Worm (Caenorhabditis elegans) whole organism, young adult: ENCODE measurements around the gene nhr-178.

ENCODE experiments used
- B0035.1 ChIP-seq: sonication (generic microtip); optimal IDR thresholded peaks from 2 replicates; lab custom pipeline; 2016; ENCODE audit warnings: missing genetic modification characterization, mild to moderate bottlenecking, missing compliant biosample characterization, missing genotype, missing genetic modification reagents
- D2030.7 ChIP-seq: fragments of 200-800 bp; sonication (Bioruptor generic); IDR thresholded peaks from 2 replicates; pipeline ENCODE4 v1.3.6; 2022; ENCODE audit warnings: missing genetic modification reagents, missing genetic modification characterization, missing compliant biosample characterization
- F37B4.10 ChIP-seq: fragments of 200-800 bp; sonication (Bioruptor generic); IDR thresholded peaks from 2 replicates; pipeline ENCODE4 v1.3.6; 2022; ENCODE audit warnings: missing genetic modification characterization, missing compliant biosample characterization
- F57A8.1 ChIP-seq: fragments of 200-800 bp; sonication (Bioruptor generic); optimal IDR thresholded peaks from 2 replicates; lab custom pipeline; 2018; ENCODE audit warnings: mild to moderate bottlenecking, missing genetic modification characterization, moderate library complexity, missing compliant biosample characterization
- K11D2.4 ChIP-seq: fragments of 200-800 bp; sonication (Bioruptor generic); IDR thresholded peaks from 2 replicates; pipeline ENCODE4 v1.3.6; 2022; ENCODE audit warnings: missing genetic modification reagents, missing genetic modification characterization, missing compliant biosample characterization
- Y53F4B.3 ChIP-seq: fragments of 200-800 bp; sonication (Bioruptor generic); IDR thresholded peaks from 2 replicates; pipeline ENCODE4 v1.3.6; 2022; ENCODE audit warnings: missing genetic modification reagents, missing genetic modification characterization, missing compliant biosample characterization
- Y67H2A.10 ChIP-seq: fragments of 200-800 bp; sonication (Bioruptor generic); conservative IDR thresholded peaks from 2 replicates; pipeline ENCODE4 v1.3.6; 2022; ENCODE audit warnings: missing genetic modification reagents, missing genetic modification characterization, missing compliant biosample characterization
- Y95B8A.8 ChIP-seq: fragments of 200-800 bp; sonication (Bioruptor generic); IDR thresholded peaks from 2 replicates; pipeline ENCODE4 v1.3.6; 2022; ENCODE audit warnings: missing genetic modification reagents, missing genetic modification characterization, missing compliant biosample characterization
- ama-1 ChIP-seq, 3 experiments: fragments of 150-350 bp in 1 of 3; sonication (generic microtip) in 2 of 3; optimal IDR thresholded peaks; 2 replicates each; lab custom pipeline; 2014 to 2018; ENCODE audit warnings: missing biosample characterization in 2 of 3, missing genetic modification characterization in 2 of 3, missing genetic modification reagents in 2 of 3
- bed-2 ChIP-seq: fragments of 200-800 bp; sonication (Bioruptor generic); IDR thresholded peaks from 2 replicates; pipeline ENCODE4 v1.3.6; 2022; ENCODE audit warnings: missing genetic modification reagents, missing genetic modification characterization, missing compliant biosample characterization
- ccch-3 ChIP-seq: fragments of 200-800 bp; sonication (Bioruptor generic); optimal IDR thresholded peaks from 2 replicates; lab custom pipeline; 2018; ENCODE audit warnings: mild to moderate bottlenecking, missing genetic modification characterization, missing compliant biosample characterization
- ceh-100 ChIP-seq: fragments of 200-800 bp; sonication (Bioruptor generic); IDR thresholded peaks from 2 replicates; pipeline ENCODE4 v1.3.6; 2022; ENCODE audit warnings: missing genetic modification reagents, missing genetic modification characterization, missing compliant biosample characterization
- ceh-91 ChIP-seq: fragments of 200-800 bp; sonication (Bioruptor generic); IDR thresholded peaks from 2 replicates; pipeline ENCODE4 v1.3.6; 2022; ENCODE audit warnings: missing genetic modification reagents, missing genetic modification characterization, missing compliant biosample characterization
- dpl-1 ChIP-seq: fragments of 150-350 bp; optimal IDR thresholded peaks from 2 replicates; lab custom pipeline; 2014; ENCODE audit warnings: missing biosample characterization, missing genetic modification reagents, missing genetic modification characterization
- efl-1 ChIP-seq: fragments of 150-350 bp; optimal IDR thresholded peaks from 2 replicates; lab custom pipeline; 2014; ENCODE audit warnings: missing biosample characterization, missing genetic modification reagents, missing genetic modification characterization
- egl-18 ChIP-seq: fragments of 200-800 bp; sonication (Bioruptor generic); IDR thresholded peaks from 2 replicates; pipeline ENCODE4 v1.3.6; 2022; ENCODE audit warnings: missing genetic modification reagents, missing genetic modification characterization, missing compliant biosample characterization
- ekl-4 ChIP-seq: fragments of 200-800 bp; sonication (Bioruptor generic); IDR thresholded peaks from 2 replicates; pipeline ENCODE4 v1.3.6; 2022; ENCODE audit warnings: missing genetic modification reagents, missing genetic modification characterization, missing compliant biosample characterization
- hlh-12 ChIP-seq: sonication (generic microtip); optimal IDR thresholded peaks from 2 replicates; lab custom pipeline; 2016; ENCODE audit warnings: missing genetic modification characterization, missing compliant biosample characterization
- hlh-26 ChIP-seq: fragments of 200-800 bp; sonication (Bioruptor generic); conservative IDR thresholded peaks from 2 replicates; pipeline ENCODE4 v1.3.6; 2022; ENCODE audit warnings: missing genetic modification reagents, missing genetic modification characterization, missing compliant biosample characterization
- hrde-1 ChIP-seq: sonication (generic microtip); optimal IDR thresholded peaks from 2 replicates; lab custom pipeline; 2016; ENCODE audit warnings: missing genetic modification characterization, mild to moderate bottlenecking, missing compliant biosample characterization, moderate library complexity, missing genotype, missing genetic modification reagents, borderline replicate concordance
- let-526 ChIP-seq: fragments of 200-800 bp; sonication (Bioruptor generic); IDR thresholded peaks from 2 replicates; pipeline ENCODE4 v1.3.6; 2022; ENCODE audit warnings: missing genetic modification reagents, missing genetic modification characterization, missing compliant biosample characterization
- lin-26 ChIP-seq: fragments of 200-800 bp; sonication (Bioruptor generic); IDR thresholded peaks from 2 replicates; pipeline ENCODE4 v1.3.6; 2022; ENCODE audit warnings: missing genetic modification reagents, missing genetic modification characterization, missing compliant biosample characterization
- lsy-27 ChIP-seq: sonication (generic microtip); optimal IDR thresholded peaks from 2 replicates; lab custom pipeline; 2017; ENCODE audit warnings: missing genetic modification characterization, mild to moderate bottlenecking, missing compliant biosample characterization, antibody characterized with exemption, missing genotype, borderline replicate concordance; ENCODE audit not compliant: insufficient read depth
- mel-28 ChIP-seq: sonication (generic microtip); optimal IDR thresholded peaks from 2 replicates; lab custom pipeline; 2016; ENCODE audit warnings: borderline replicate concordance, mild to moderate bottlenecking, missing genetic modification characterization, missing compliant biosample characterization
- nfya-2 ChIP-seq: fragments of 200-800 bp; sonication (Bioruptor generic); IDR thresholded peaks from 2 replicates; pipeline ENCODE4 v1.3.6; 2022; ENCODE audit warnings: missing genetic modification reagents, missing genetic modification characterization, missing compliant biosample characterization
- nfyb-1 ChIP-seq: fragments of 200-800 bp; sonication (Bioruptor generic); IDR thresholded peaks from 2 replicates; pipeline ENCODE4 v1.3.6; 2022; ENCODE audit warnings: missing genetic modification reagents, missing genetic modification characterization, missing compliant biosample characterization
- nhr-27 ChIP-seq: fragments of 200-800 bp; sonication (Bioruptor generic); optimal IDR thresholded peaks from 2 replicates; lab custom pipeline; 2018; ENCODE audit warnings: mild to moderate bottlenecking, missing genetic modification characterization, moderate library complexity, missing compliant biosample characterization
- nhr-80 ChIP-seq: sonication (generic microtip); optimal IDR thresholded peaks from 2 replicates; lab custom pipeline; 2016; ENCODE audit warnings: missing genetic modification characterization, missing compliant biosample characterization
- rcor-1 ChIP-seq: fragments of 200-800 bp; sonication (Bioruptor generic); IDR thresholded peaks from 2 replicates; pipeline ENCODE4 v1.3.6; 2022; ENCODE audit warnings: missing genetic modification reagents, missing genetic modification characterization, missing compliant biosample characterization
- rec-8 ChIP-seq, 2 experiments: sonication (generic microtip); optimal IDR thresholded peaks; 2 replicates each; lab custom pipeline; 2016; ENCODE audit warnings: mild to moderate bottlenecking in 2 of 2, missing genetic modification characterization in 2 of 2, missing genetic modification reagents in 2 of 2, missing genotype in 2 of 2, missing biosample characterization in 1 of 2, missing compliant biosample characterization in 1 of 2, moderate library complexity in 1 of 2
- repo-1 ChIP-seq: sonication (generic microtip); optimal IDR thresholded peaks from 2 replicates; lab custom pipeline; 2017; ENCODE audit warnings: mild to moderate bottlenecking, missing genetic modification characterization, missing compliant biosample characterization
- sea-2 ChIP-seq: fragments of 200-800 bp; sonication (Bioruptor generic); IDR thresholded peaks from 2 replicates; pipeline ENCODE4 v1.3.6; 2022; ENCODE audit warnings: missing genetic modification characterization, missing compliant biosample characterization
- snpc-1.1 ChIP-seq: sonication (generic microtip); optimal IDR thresholded peaks from 2 replicates; lab custom pipeline; 2017; ENCODE audit warnings: missing genetic modification characterization, mild to moderate bottlenecking, missing compliant biosample characterization, antibody characterized with exemption, moderate library complexity, missing genotype, missing genetic modification reagents; ENCODE audit not compliant: insufficient read depth
- snpc-1.3 ChIP-seq: sonication (generic microtip); optimal IDR thresholded peaks from 2 replicates; lab custom pipeline; 2017; ENCODE audit warnings: missing genetic modification characterization, mild to moderate bottlenecking, missing compliant biosample characterization, antibody characterized with exemption, moderate library complexity, missing genotype, missing genetic modification reagents; ENCODE audit not compliant: insufficient read depth
- xnd-1 ChIP-seq: sonication (generic microtip); optimal IDR thresholded peaks from 2 replicates; lab custom pipeline; 2016; ENCODE audit warnings: missing genotype, missing genetic modification reagents, missing genetic modification characterization, missing compliant biosample characterization
- zfh-2 ChIP-seq: fragments of 200-800 bp; sonication (Bioruptor generic); conservative IDR thresholded peaks from 2 replicates; pipeline ENCODE4 v1.3.6; 2022; ENCODE audit warnings: missing genetic modification reagents, missing genetic modification characterization, missing compliant biosample characterization
- ztf-22 ChIP-seq: fragments of 200-800 bp; sonication (Bioruptor generic); optimal IDR thresholded peaks from 2 replicates; lab custom pipeline; 2018; ENCODE audit warnings: mild to moderate bottlenecking, missing genetic modification characterization, moderate library complexity, missing compliant biosample characterization
- ztf-6 ChIP-seq: fragments of 200-800 bp; sonication (Bioruptor generic); IDR thresholded peaks from 2 replicates; pipeline ENCODE4 v1.3.6; 2022; ENCODE audit warnings: missing genetic modification reagents, missing genetic modification characterization, missing compliant biosample characterization

Gene nhr-178

DNA sequence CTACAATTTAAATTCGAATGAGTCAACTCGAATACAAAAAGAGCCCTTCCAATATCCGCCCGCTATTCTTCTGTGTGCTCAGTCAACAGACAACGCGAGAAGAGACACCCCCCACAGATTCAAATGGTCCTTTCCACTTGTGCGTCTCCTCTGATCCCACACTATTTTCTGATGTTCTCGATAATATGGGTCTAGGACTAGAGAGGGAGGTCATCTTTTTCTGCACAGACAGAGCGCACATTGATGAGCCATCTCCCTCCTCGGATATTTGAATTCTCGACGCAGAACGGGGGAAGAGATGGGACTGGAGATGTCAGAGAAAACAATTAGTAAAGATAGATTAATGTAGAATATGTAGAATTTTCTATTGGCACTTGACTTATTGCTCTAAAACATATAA, 37.1 kb downstream of the nhr-178 start:
- TF ChIP-seq nhr-27, result no peak
- no peak for TF ChIP-seq nhr-80 (tag; lab: Kevin White, UChicago)
- TF ChIP-seq ztf-22 (GFP tag; lab: Kevin White, UChicago), result no peak
- no peak for TF ChIP-seq ceh-100 (GFP tag; lab: Robert Waterston, UW)
- TF ChIP-seq Y95B8A.8, result no peak
- TF ChIP-seq rcor-1 (GFP tag; lab: Robert Waterston, UW), result no peak
- no peak for TF ChIP-seq sea-2 (GFP tag; lab: Robert Waterston, UW)
- no peak for TF ChIP-seq dpl-1
- no peak for TF ChIP-seq ztf-6 (GFP tag; lab: Robert Waterston, UW)

ce11 chrV:1569750-1570419, 37.9 kb downstream of the nhr-178 start:
- TF ChIP-seq mel-28 (tag; lab: Kevin White, UChicago) (no peak), lin-26 (GFP tag; lab: Robert Waterston, UW) (no peak), egl-18 (GFP tag; lab: Robert Waterston, UW) (no peak), B0035.1 (no peak), repo-1 (tag; lab: Kevin White, UChicago) (no peak), snpc-1.1 (tag; lab: Kevin White, UChicago) (no peak), hlh-26 (GFP tag; lab: Robert Waterston, UW) (no peak), Y67H2A.10 (GFP tag; lab: Robert Waterston, UW) (no peak), nfyb-1 (GFP tag; lab: Robert Waterston, UW) (no peak), lsy-27 (no peak), hlh-12 (tag; lab: Kevin White, UChicago) (no peak), ceh-91 (GFP tag; lab: Robert Waterston, UW) (no peak), bed-2 (GFP tag; lab: Robert Waterston, UW) (no peak), zfh-2 (GFP tag; lab: Robert Waterston, UW) (no peak), ama-1 (optimal IDR thresholded peaks at IDR 0.05; lab: Kevin White, UChicago) (no peak), ama-1 (GFP tag; optimal IDR thresholded peaks at IDR 0.05; lab: Kevin White, UChicago) (no peak), rec-8 (tag; optimal IDR thresholded peaks at IDR 0.05; lab: Kevin White, UChicago) (no peak), D2030.7 (GFP tag; lab: Robert Waterston, UW) (no peak), efl-1 (GFP tag; lab: Kevin White, UChicago) (no peak), F57A8.1 (no peak), xnd-1 (tag; lab: Kevin White, UChicago) (no peak)
- TF ChIP-seq, all 124 proteins: peak for 0

- no peak for TF ChIP-seq let-526
- TF ChIP-seq ztf-22 (GFP tag; lab: Kevin White, UChicago), result no peak
- TF ChIP-seq hrde-1 (tag; lab: Kevin White, UChicago), result no peak
- no peak for TF ChIP-seq efl-1 (GFP tag; lab: Kevin White, UChicago)
- no peak for TF ChIP-seq F37B4.10 (GFP tag; lab: Robert Waterston, UW)
- no peak for TF ChIP-seq K11D2.4 (GFP tag; lab: Robert Waterston, UW)
- no peak for TF ChIP-seq B0035.1
- no peak for TF ChIP-seq nfyb-1 (GFP tag; lab: Robert Waterston, UW)
- TF ChIP-seq ccch-3 (GFP tag; lab: Kevin White, UChicago), result no peak
- TF ChIP-seq ekl-4 (GFP tag; lab: Robert Waterston, UW), result no peak
- no peak for TF ChIP-seq nfya-2 (GFP tag; lab: Robert Waterston, UW)
- TF ChIP-seq Y53F4B.3, result no peak
- TF ChIP-seq snpc-1.3 (tag; lab: Kevin White, UChicago), result no peak
Observed at ce11 chrV:1566776-1567175, 41.0 kb downstream of the nhr-178 start, which contains the start of gene cdc-25.2. cdc-25.2 (plus strand) TSS chrV:1567076.
